Worm (Caenorhabditis elegans): ENCODE data around the gene F58E6.13.

DNA sequence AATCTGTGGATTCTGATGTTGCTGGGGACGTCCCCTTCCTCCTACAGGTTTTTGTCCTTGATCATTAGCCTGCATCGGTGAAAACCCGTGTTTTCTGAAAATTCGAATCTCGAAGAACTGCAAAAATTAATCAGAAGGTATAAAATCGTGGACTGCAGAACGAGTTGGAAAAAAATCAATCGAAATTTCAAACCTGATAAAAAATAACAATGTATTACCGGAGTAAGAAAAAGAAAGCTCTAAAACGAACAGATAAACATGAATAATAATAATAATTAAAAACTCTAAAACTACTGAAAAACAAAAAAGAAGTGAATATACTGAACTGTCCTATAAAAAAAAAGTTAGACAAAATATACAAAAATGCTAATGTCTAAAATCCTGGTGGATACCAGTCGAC is 37.9 kb downstream of the F58E6.13 start, which contains the start of gene F46B6.5:
- no peak for TF ChIP-seq dao-5 (tag; optimal IDR thresholded peaks at IDR 0.05)
- TF ChIP-seq him-1 (tag; optimal IDR thresholded peaks at IDR 0.05) = no peak
- no peak for TF ChIP-seq W03F9.2 (tag; optimal IDR thresholded peaks at IDR 0.05)
